Worm (Caenorhabditis elegans): Measurements from ENCODE around the gene R08C7.4.

Gene R08C7.4

DNA sequence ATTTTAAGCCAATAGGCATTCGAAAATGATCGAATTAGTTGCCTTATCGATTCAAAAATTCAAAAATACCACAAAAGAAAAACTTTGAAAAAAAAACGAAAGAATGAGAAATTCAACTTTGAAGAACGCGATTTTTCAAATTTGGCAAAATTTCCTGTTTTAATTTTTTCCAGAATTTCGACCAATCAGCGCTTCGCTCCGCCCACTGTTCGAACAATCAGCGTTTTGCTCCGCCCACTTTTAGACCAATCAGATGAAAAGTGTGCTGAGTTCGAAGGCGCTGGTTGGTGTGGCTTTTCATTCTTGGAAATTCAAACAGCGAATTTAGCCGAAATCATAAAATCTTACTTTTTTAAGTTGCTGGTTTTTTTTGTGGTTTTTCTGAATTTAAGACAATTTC is 37.2 kb upstream of the R08C7.4 start:
- no peak for TF ChIP-seq ces-1 (GFP tag; optimal IDR thresholded peaks at IDR 0.05)
- TF ChIP-seq blmp-1 (tag; optimal IDR thresholded peaks at IDR 0.05): no peak
- no peak for TF ChIP-seq cnd-1 (tag; optimal IDR thresholded peaks at IDR 0.05)
- TF ChIP-seq drap-1 (GFP tag; optimal IDR thresholded peaks at IDR 0.05): no peak
- no peak for TF ChIP-seq ham-2 (GFP tag; optimal IDR thresholded peaks at IDR 0.05)
- TF ChIP-seq sptf-1 (tag; optimal IDR thresholded peaks at IDR 0.05): no peak
- no peak for TF ChIP-seq ztf-11 (tag; optimal IDR thresholded peaks at IDR 0.05)
- TF ChIP-seq nhr-76 (tag; optimal IDR thresholded peaks at IDR 0.05): no peak
- TF ChIP-seq elt-3 (tag; optimal IDR thresholded peaks at IDR 0.05): no peak
- no peak for TF ChIP-seq pha-4 (tag; optimal IDR thresholded peaks at IDR 0.05)
- TF ChIP-seq ceh-39 (tag; optimal IDR thresholded peaks at IDR 0.05): no peak
- no peak for TF ChIP-seq nhr-237 (tag; optimal IDR thresholded peaks at IDR 0.05)
- TF ChIP-seq nhr-2 (tag; optimal IDR thresholded peaks at IDR 0.05): no peak
- no peak for TF ChIP-seq ceh-83 (GFP tag; optimal IDR thresholded peaks at IDR 0.05)

DNA sequence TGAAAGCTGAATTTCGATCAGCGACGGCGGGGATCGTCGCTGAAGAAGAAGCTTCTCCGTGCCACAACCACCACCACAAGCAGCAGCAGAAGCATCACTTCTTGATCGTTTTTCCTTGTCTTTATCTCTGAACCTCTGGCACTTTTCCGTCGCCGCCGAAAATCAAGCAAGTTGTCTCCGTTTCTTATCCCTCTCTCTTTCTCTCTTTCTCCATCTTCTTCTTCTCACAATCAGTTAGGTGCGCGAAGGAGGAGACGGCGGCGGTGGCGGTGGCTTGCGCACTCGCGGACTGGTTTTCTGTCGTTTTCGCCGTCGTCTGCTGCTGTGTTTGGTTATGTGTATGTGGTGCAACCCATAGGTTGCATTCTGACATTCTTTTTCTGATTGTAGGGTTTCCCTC is 36.4 kb upstream of the R08C7.4 start:
- TF ChIP-seq snpc-4 (tag; optimal IDR thresholded peaks at IDR 0.05) (no peak), drap-1 (GFP tag; optimal IDR thresholded peaks at IDR 0.05) (no peak), blmp-1 (tag; optimal IDR thresholded peaks at IDR 0.05) (no peak), unc-62 (GFP tag; optimal IDR thresholded peaks at IDR 0.05) (peak; percentile 5), elt-3 (tag; optimal IDR thresholded peaks at IDR 0.05) (no peak), nhr-12 (tag; optimal IDR thresholded peaks at IDR 0.05) (no peak), nhr-28 (tag; optimal IDR thresholded peaks at IDR 0.05) (no peak), cnd-1 (tag; optimal IDR thresholded peaks at IDR 0.05) (peak; percentile 19), M03D4.4 (tag; optimal IDR thresholded peaks at IDR 0.05) (no peak), tbx-8 (GFP tag; optimal IDR thresholded peaks at IDR 0.05) (no peak), pha-4 (tag; optimal IDR thresholded peaks at IDR 0.05) (peak; percentile 14), ceh-43 (GFP tag; optimal IDR thresholded peaks at IDR 0.05) (no peak), flh-1 (GFP tag; optimal IDR thresholded peaks at IDR 0.05) (no peak), nhr-76 (tag; optimal IDR thresholded peaks at IDR 0.05) (no peak), unc-39 (tag; optimal IDR thresholded peaks at IDR 0.05) (no peak), zip-8 (tag; optimal IDR thresholded peaks at IDR 0.05) (no peak), lin-32 (GFP tag; optimal IDR thresholded peaks at IDR 0.05) (no peak), sptf-1 (tag; optimal IDR thresholded peaks at IDR 0.05) (no peak), unc-120 (tag; optimal IDR thresholded peaks at IDR 0.05; ENCODE audit: poor library complexity, severe bottlenecking) (peak; percentile 2), mep-1 (tag; optimal IDR thresholded peaks at IDR 0.05) (no peak), mls-2 (tag; optimal IDR thresholded peaks at IDR 0.05) (no peak), ham-2 (GFP tag; optimal IDR thresholded peaks at IDR 0.05) (peak; percentile 72), elt-1 (tag; optimal IDR thresholded peaks at IDR 0.05; ENCODE audit: borderline replicate concordance, insufficient read depth) (no peak), nhr-2 (tag; optimal IDR thresholded peaks at IDR 0.05) (no peak), lsy-2 (tag; optimal IDR thresholded peaks at IDR 0.05) (peak; percentile 18)

DNA sequence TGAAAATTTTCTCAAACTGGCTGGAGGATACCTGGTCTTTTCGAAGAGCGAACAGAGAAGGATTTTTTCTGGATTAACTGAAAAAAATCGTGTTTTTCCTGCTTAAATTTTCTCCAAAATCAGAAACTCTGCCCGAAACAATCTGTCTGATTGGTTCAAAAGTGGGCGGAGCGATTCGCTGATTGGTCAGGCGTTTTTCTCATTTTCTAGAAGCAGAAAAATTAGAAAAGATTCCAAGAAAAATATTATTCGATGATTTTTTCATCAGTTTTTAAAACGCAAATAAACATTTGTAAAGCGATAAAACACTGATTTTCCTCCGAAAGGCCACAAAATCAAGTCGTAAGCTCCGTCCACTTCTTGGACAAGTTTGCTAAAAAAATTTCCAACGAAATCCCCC is 35.9 kb upstream of the R08C7.4 start:
- TF ChIP-seq elt-3 (tag; optimal IDR thresholded peaks at IDR 0.05) (no peak), nhr-76 (tag; optimal IDR thresholded peaks at IDR 0.05) (no peak), bed-3 (GFP tag; optimal IDR thresholded peaks at IDR 0.05) (no peak), mab-5 (tag; optimal IDR thresholded peaks at IDR 0.05) (no peak), M03D4.4 (tag; optimal IDR thresholded peaks at IDR 0.05) (no peak), hlh-1 (tag; optimal IDR thresholded peaks at IDR 0.05) (no peak), snpc-4 (tag; optimal IDR thresholded peaks at IDR 0.05) (no peak), lin-32 (GFP tag; optimal IDR thresholded peaks at IDR 0.05) (no peak), ham-2 (GFP tag; optimal IDR thresholded peaks at IDR 0.05) (no peak)

DNA sequence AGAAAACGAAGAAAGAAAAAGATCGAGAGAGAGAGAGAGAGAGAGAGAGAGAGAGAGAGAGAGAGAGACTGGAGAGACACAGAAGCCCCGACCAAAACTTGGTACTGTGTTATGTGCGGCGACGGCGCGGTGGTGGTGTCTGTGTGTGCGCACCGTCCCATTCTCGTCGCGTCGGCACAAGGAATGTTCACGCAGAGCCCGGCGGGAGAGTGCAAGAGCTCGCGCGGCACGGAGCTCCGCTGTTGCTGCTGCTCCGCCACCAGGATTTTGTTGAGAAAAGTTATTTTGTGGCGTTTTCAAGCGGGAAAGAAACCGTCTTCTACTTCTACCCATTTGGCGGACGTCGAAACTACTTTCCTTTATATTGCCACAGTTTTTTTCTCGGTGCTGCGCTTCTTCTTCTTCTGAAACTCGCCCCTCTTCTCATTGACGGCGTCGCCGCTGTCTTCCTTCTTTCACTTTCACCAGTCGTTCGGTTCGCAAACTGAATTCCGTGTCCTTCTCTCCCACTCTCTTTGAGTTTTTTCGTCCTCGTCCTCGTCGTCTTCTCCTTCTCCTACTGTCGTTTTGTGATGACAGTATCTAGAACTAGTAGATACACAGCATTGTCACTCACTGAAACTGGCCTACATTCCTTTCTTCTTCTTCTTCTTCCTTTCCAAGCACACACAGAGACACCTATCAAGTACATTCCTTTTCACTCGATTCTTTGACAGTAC is 35.3 kb upstream of the R08C7.4 start:
- peak; percentile 12 for TF ChIP-seq pha-4 (tag; optimal IDR thresholded peaks at IDR 0.05)
- TF ChIP-seq nhr-28 (tag; optimal IDR thresholded peaks at IDR 0.05): no peak
